Fruit fly (Drosophila melanogaster) whole organism, prepupa: ENCODE results near the gene siz.
A peak's percentile ranks its signal among the peaks of the same experiment; 100 is the strongest.

Source experiments
- Blimp-1 ChIP-seq: fragments of 200-800 bp; sonication (Bioruptor generic); optimal IDR thresholded peaks from 3 replicates; lab custom pipeline; 2017; ENCODE audit warnings: missing biosample characterization, missing genetic modification characterization, mild to moderate bottlenecking, moderate library complexity, missing genetic modification reagents
- CG10631 ChIP-seq: fragments of 200-800 bp; sonication (Bioruptor generic); optimal IDR thresholded peaks from 2 replicates; lab custom pipeline; 2016; ENCODE audit warnings: missing biosample characterization, missing genetic modification characterization
- CG10669 ChIP-seq: fragments of 200-800 bp; sonication (Bioruptor generic); optimal IDR thresholded peaks from 3 replicates; lab custom pipeline; 2018; ENCODE audit warnings: missing biosample characterization, mild to moderate bottlenecking, missing genetic modification characterization, moderate library complexity
- CG11762 ChIP-seq: fragments of 200-800 bp; sonication (Bioruptor generic); optimal IDR thresholded peaks from 3 replicates; lab custom pipeline; 2016; ENCODE audit warnings: missing biosample characterization, missing genetic modification characterization; ENCODE audit not compliant: insufficient read depth
- CG11902 ChIP-seq: fragments of 200-800 bp; sonication (Bioruptor generic); optimal IDR thresholded peaks from 3 replicates; lab custom pipeline; 2016; ENCODE audit warnings: missing biosample characterization, missing genetic modification characterization
- CG15336 ChIP-seq: fragments of 200-800 bp; sonication (Bioruptor generic); IDR thresholded peaks from 2 replicates; pipeline ENCODE4 v1.3.6; 2022; ENCODE audit warnings: missing biosample characterization, missing genetic modification characterization
- CG1621 ChIP-seq: fragments of 200-800 bp; sonication (Bioruptor generic); optimal IDR thresholded peaks from 3 replicates; lab custom pipeline; 2018; ENCODE audit warnings: missing biosample characterization, mild to moderate bottlenecking, missing genetic modification characterization
- CG16779 ChIP-seq: fragments of 200-800 bp; sonication (Bioruptor generic); optimal IDR thresholded peaks from 3 replicates; lab custom pipeline; 2017; ENCODE audit warnings: missing biosample characterization, mild to moderate bottlenecking, missing genetic modification characterization
- CG3032 ChIP-seq: fragments of 200-800 bp; optimal IDR thresholded peaks from 2 replicates; lab custom pipeline; 2019; ENCODE audit warnings: missing biosample characterization, mild to moderate bottlenecking, missing genetic modification characterization, moderate library complexity
- CG31627 ChIP-seq: fragments of 200-800 bp; sonication (Bioruptor generic); optimal IDR thresholded peaks from 3 replicates; lab custom pipeline; 2016; ENCODE audit warnings: missing biosample characterization, missing genetic modification characterization
- CG32006 ChIP-seq: fragments of 200-800 bp; sonication (Bioruptor generic); optimal IDR thresholded peaks from 3 replicates; lab custom pipeline; 2017; ENCODE audit warnings: missing biosample characterization, mild to moderate bottlenecking, missing genetic modification characterization
- CG34406 ChIP-seq: fragments of 200-800 bp; sonication (Bioruptor generic); optimal IDR thresholded peaks from 3 replicates; lab custom pipeline; 2016; ENCODE audit warnings: missing biosample characterization, missing genetic modification characterization
- CG3919 ChIP-seq: fragments of 200-800 bp; sonication (Bioruptor generic); optimal IDR thresholded peaks from 3 replicates; lab custom pipeline; 2016; ENCODE audit warnings: missing biosample characterization, missing genetic modification characterization
- CG6163 ChIP-seq: fragments of 200-800 bp; sonication (Bioruptor generic); IDR thresholded peaks from 3 replicates; pipeline ENCODE4 v1.3.6; 2022; ENCODE audit warnings: missing biosample characterization, missing genetic modification characterization
- CG6276 ChIP-seq: fragments of 200-800 bp; sonication (Bioruptor generic); optimal IDR thresholded peaks from 2 replicates; lab custom pipeline; 2017; ENCODE audit warnings: missing biosample characterization, mild to moderate bottlenecking, missing genetic modification characterization
- CG6792 ChIP-seq: fragments of 200-800 bp; sonication (Bioruptor generic); optimal IDR thresholded peaks from 3 replicates; lab custom pipeline; 2016; ENCODE audit warnings: missing biosample characterization, missing genetic modification characterization
- CG6808 ChIP-seq: fragments of 200-800 bp; sonication (Bioruptor generic); optimal IDR thresholded peaks from 3 replicates; lab custom pipeline; 2017; ENCODE audit warnings: missing biosample characterization, missing genetic modification characterization, mild to moderate bottlenecking, moderate library complexity, missing genetic modification reagents
- CG6854 ChIP-seq: fragments of 200-800 bp; sonication (Bioruptor generic); optimal IDR thresholded peaks from 2 replicates; lab custom pipeline; 2017; ENCODE audit warnings: missing biosample characterization, mild to moderate bottlenecking, missing genetic modification characterization
- CG7368 ChIP-seq: fragments of 200-800 bp; sonication (Bioruptor generic); optimal IDR thresholded peaks from 3 replicates; lab custom pipeline; 2016; ENCODE audit warnings: missing biosample characterization, missing genetic modification characterization
- CG8119 ChIP-seq: fragments of 200-800 bp; sonication (Bioruptor generic); IDR thresholded peaks from 3 replicates; pipeline ENCODE4 v1.3.6; 2022; ENCODE audit warnings: missing biosample characterization, missing genetic modification characterization
- CG8319 ChIP-seq: fragments of 200-800 bp; sonication (Bioruptor generic); optimal IDR thresholded peaks from 3 replicates; lab custom pipeline; 2016; ENCODE audit warnings: missing biosample characterization, missing genetic modification characterization
- CG8632 ChIP-seq: fragments of 200-800 bp; sonication (Bioruptor generic); optimal IDR thresholded peaks from 3 replicates; lab custom pipeline; 2016; ENCODE audit warnings: missing biosample characterization, missing genetic modification characterization
- Ets21C ChIP-seq: fragments of 200-800 bp; sonication (Bioruptor generic); optimal IDR thresholded peaks from 3 replicates; lab custom pipeline; 2016; ENCODE audit warnings: missing biosample characterization, missing genetic modification characterization
- Ets96B ChIP-seq: fragments of 200-800 bp; optimal IDR thresholded peaks from 2 replicates; lab custom pipeline; 2019; ENCODE audit warnings: missing biosample characterization, mild to moderate bottlenecking, missing genetic modification characterization, moderate library complexity
- Gug ChIP-seq: fragments of 200-800 bp; sonication (Bioruptor generic); IDR thresholded peaks from 2 replicates; pipeline ENCODE4 v1.3.6; 2022; ENCODE audit warnings: missing biosample characterization, missing genetic modification characterization
- Hr38 ChIP-seq: sonication (Bioruptor generic); optimal IDR thresholded peaks from 2 replicates; lab custom pipeline; 2016; ENCODE audit warnings: missing biosample characterization, missing genetic modification characterization
- Hr39 ChIP-seq: fragments of 200-800 bp; sonication (Bioruptor generic); optimal IDR thresholded peaks from 2 replicates; lab custom pipeline; 2016; ENCODE audit warnings: missing biosample characterization, missing genetic modification characterization
- Hr4 ChIP-seq: fragments of 200-800 bp; sonication (Bioruptor generic); optimal IDR thresholded peaks from 3 replicates; lab custom pipeline; 2016; ENCODE audit warnings: missing biosample characterization, missing genetic modification characterization
- Lpt ChIP-seq: fragments of 200-800 bp; sonication (Bioruptor generic); optimal IDR thresholded peaks from 3 replicates; lab custom pipeline; 2016; ENCODE audit warnings: missing biosample characterization, missing genetic modification characterization
- Sox102F ChIP-seq: fragments of 200-800 bp; sonication (Bioruptor generic); optimal IDR thresholded peaks from 2 replicates; lab custom pipeline; 2016; ENCODE audit warnings: missing biosample characterization, mild to moderate bottlenecking, missing genetic modification characterization
- Sox14 ChIP-seq: fragments of 200-800 bp; sonication (Bioruptor generic); optimal IDR thresholded peaks from 3 replicates; lab custom pipeline; 2016; ENCODE audit warnings: missing biosample characterization, missing genetic modification characterization
- Sox15 ChIP-seq: fragments of 200-800 bp; sonication (Bioruptor generic); optimal IDR thresholded peaks from 3 replicates; lab custom pipeline; 2016; ENCODE audit warnings: missing biosample characterization, missing genetic modification characterization
- cyc ChIP-seq: fragments of 200-800 bp; sonication (Bioruptor generic); optimal IDR thresholded peaks from 3 replicates; lab custom pipeline; 2016; ENCODE audit warnings: missing biosample characterization, missing genetic modification characterization
- dac ChIP-seq: fragments of 200-800 bp; sonication (Bioruptor generic); optimal IDR thresholded peaks from 2 replicates; lab custom pipeline; 2017; ENCODE audit warnings: missing biosample characterization, mild to moderate bottlenecking, missing genetic modification characterization
- dsx ChIP-seq: fragments of 200-800 bp; optimal IDR thresholded peaks from 3 replicates; lab custom pipeline; 2019; ENCODE audit warnings: missing biosample characterization, mild to moderate bottlenecking, missing genetic modification characterization, moderate library complexity; ENCODE audit not compliant: poor library complexity, severe bottlenecking
- eg ChIP-seq: fragments of 200-800 bp; sonication (Bioruptor generic); IDR thresholded peaks from 3 replicates; pipeline ENCODE4 v1.3.6; 2022; ENCODE audit warnings: missing biosample characterization, missing genetic modification characterization
- esn ChIP-seq: fragments of 200-800 bp; sonication (Bioruptor generic); optimal IDR thresholded peaks from 2 replicates; lab custom pipeline; 2016; ENCODE audit warnings: missing biosample characterization, mild to moderate bottlenecking, missing genetic modification characterization, moderate library complexity
- fd85E ChIP-seq: fragments of 200-800 bp; sonication (Bioruptor generic); optimal IDR thresholded peaks from 3 replicates; lab custom pipeline; 2016; ENCODE audit warnings: missing biosample characterization, missing genetic modification characterization
- fkh ChIP-seq: fragments of 200-800 bp; sonication (Bioruptor generic); optimal IDR thresholded peaks from 3 replicates; lab custom pipeline; 2017; ENCODE audit warnings: missing biosample characterization, mild to moderate bottlenecking, missing genetic modification characterization, moderate library complexity
- lz ChIP-seq: fragments of 200-800 bp; sonication (Bioruptor generic); optimal IDR thresholded peaks from 3 replicates; lab custom pipeline; 2016; ENCODE audit warnings: missing biosample characterization, missing genetic modification characterization
- net ChIP-seq: fragments of 200-800 bp; sonication (Bioruptor generic); optimal IDR thresholded peaks from 3 replicates; lab custom pipeline; 2016; ENCODE audit warnings: missing biosample characterization, missing genetic modification characterization
- pdm3 ChIP-seq: fragments of 200-800 bp; sonication (Bioruptor generic); optimal IDR thresholded peaks from 3 replicates; lab custom pipeline; 2016; ENCODE audit warnings: missing biosample characterization, missing genetic modification characterization
- salr ChIP-seq, 2 experiments: fragments of 200-800 bp; sonication (Bioruptor generic); optimal IDR thresholded peaks; 3 replicates each; lab custom pipeline; 2016 to 2018; ENCODE audit warnings: missing biosample characterization in 2 of 2, missing genetic modification characterization in 2 of 2, mild to moderate bottlenecking in 1 of 2
- ss ChIP-seq, 2 experiments: fragments of 200-800 bp; sonication (Bioruptor generic); optimal IDR thresholded peaks; 2 replicates in 1 of 2; 3 replicates in 1 of 2; lab custom pipeline; 2017 to 2018; ENCODE audit warnings: mild to moderate bottlenecking in 2 of 2, missing biosample characterization in 2 of 2, missing genetic modification characterization in 2 of 2, moderate library complexity in 1 of 2
- svp ChIP-seq: fragments of 200-800 bp; sonication (Bioruptor generic); peaks from one replicate; lab custom pipeline; 2016; ENCODE audit warnings: missing biosample characterization, missing genetic modification characterization
- vri ChIP-seq: fragments of 200-800 bp; sonication (Bioruptor generic); optimal IDR thresholded peaks from 3 replicates; lab custom pipeline; 2016; ENCODE audit warnings: missing biosample characterization, mild to moderate bottlenecking, missing genetic modification characterization

The siz gene

DNA sequence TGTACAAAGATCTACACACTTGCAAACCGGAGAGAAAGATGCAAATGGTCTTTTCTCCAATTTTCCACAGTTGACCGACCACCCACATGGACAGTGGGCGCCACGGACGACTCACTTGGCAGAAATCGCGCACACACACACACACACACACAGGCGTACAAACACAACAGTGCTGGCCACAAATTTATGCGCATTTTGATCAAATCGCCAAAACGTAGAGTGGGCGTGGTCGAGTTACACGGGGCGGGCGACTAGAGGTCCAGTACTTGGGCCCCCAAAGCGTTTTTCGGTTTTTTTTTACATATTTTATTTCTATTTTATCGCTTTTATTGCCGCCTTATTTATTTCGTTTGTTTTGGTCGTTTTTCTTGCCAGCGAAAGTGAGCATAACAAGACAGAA is 84.3 kb downstream of the siz start:
- TF ChIP-seq net (GFP tag; lab: Kevin White, UChicago) (no peak), dac (GFP tag; lab: Kevin White, UChicago) (peak; percentile 44), Hr38 (GFP tag; lab: Kevin White, UChicago) (no peak), CG8319 (GFP tag; lab: Kevin White, UChicago) (no peak), fd85E (GFP tag; lab: Kevin White, UChicago) (no peak), CG32006 (GFP tag; lab: Kevin White, UChicago) (peak; percentile 36), eg (GFP tag; lab: Robert Waterston, UW) (0 out of 3 replicates have a peak, but pooled peaks have one; percentile 25), CG6808 (GFP tag; lab: Kevin White, UChicago) (no peak), fkh (no peak), cyc (GFP tag; lab: Kevin White, UChicago) (no peak), Blimp-1 (GFP tag; lab: Kevin White, UChicago) (no peak), Hr4 (GFP tag; lab: Kevin White, UChicago) (peak; percentile 26), CG15336 (GFP tag; lab: Robert Waterston, UW) (peak; percentile 54; the same call in 1 of the 2 replicates), Sox102F (GFP tag; lab: Kevin White, UChicago) (no peak), CG34406 (no peak), CG7368 (GFP tag; lab: Kevin White, UChicago) (no peak), CG6792 (no peak), CG8119 (GFP tag; lab: Robert Waterston, UW) (peak; percentile 42; the same call in 1 of the 3 replicates), CG6163 (GFP tag; lab: Robert Waterston, UW) (no peak), CG6276 (peak; percentile 45), Lpt (GFP tag; lab: Kevin White, UChicago) (no peak), Gug (GFP tag; lab: Robert Waterston, UW) (no peak), CG11762 (GFP tag; lab: Kevin White, UChicago) (no peak)

DNA sequence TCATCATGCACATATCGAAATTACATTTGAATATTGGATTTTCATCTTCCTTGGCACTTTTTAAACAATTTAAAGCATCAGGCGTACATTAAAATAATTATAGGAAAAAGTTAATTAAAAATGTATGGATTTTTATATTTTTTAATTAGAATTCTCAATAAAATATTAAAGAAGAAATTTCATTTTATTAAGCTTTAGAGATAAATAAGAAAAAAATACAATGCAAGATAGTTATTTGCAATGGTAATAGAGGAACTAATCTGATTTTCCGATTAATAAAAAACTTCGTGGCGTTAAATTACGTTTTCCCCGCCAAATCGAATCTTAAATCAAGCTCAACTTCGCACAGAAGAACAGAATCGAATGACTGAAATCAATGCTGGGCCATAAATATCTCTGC is 87.0 kb downstream of the siz start, which contains the start of gene CG43938:
TSS of gene CG43938 (plus strand) at position 301 of the 400 bp plus-strand sequence.
- TF ChIP-seq Blimp-1 (GFP tag; lab: Kevin White, UChicago) (no peak), CG10631 (GFP tag; lab: Kevin White, UChicago) (no peak), CG1621 (tag; lab: Kevin White, UChicago) (no peak), CG15336 (GFP tag; lab: Robert Waterston, UW) (no peak), salr (GFP tag; optimal IDR thresholded peaks at IDR 0.05; lab: Kevin White, UChicago) (no peak), esn (no peak), CG31627 (no peak), pdm3 (GFP tag; lab: Kevin White, UChicago) (no peak), Hr39 (GFP tag; lab: Kevin White, UChicago) (no peak), fd85E (GFP tag; lab: Kevin White, UChicago) (no peak), CG3919 (no peak), vri (GFP tag; lab: Kevin White, UChicago) (no peak), dac (GFP tag; lab: Kevin White, UChicago) (no peak), CG6276 (no peak), Sox14 (GFP tag; lab: Kevin White, UChicago) (no peak), Ets96B (tag; lab: Kevin White, UChicago) (no peak), CG6854 (GFP tag; lab: Kevin White, UChicago) (no peak), svp (GFP tag; lab: Kevin White, UChicago) (no peak), Gug (GFP tag; lab: Robert Waterston, UW) (no peak), CG8319 (GFP tag; lab: Kevin White, UChicago) (no peak)

DNA sequence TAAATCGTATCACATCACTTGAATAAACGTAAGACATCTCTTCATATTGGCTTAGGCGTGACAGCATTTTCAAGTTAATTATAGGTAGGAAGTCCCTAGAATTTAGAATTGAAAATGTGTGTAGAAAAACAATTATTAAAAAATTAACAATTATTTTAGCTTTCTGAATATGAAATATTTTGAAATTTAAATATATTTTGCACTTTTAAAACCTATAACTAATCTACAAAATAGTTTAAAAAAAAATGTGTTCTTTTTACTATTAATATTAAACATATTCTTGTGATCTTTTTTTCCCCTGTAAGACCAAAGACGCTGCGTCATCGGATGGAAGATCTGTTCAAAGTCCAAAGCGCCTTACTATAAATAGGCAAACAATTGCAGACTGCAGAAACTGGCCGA is 88.2 kb downstream of the siz start:
- TF ChIP-seq CG16779 (tag; lab: Kevin White, UChicago) (peak; percentile 48), dsx (GFP tag; lab: Kevin White, UChicago) (no peak), CG8319 (GFP tag; lab: Kevin White, UChicago) (no peak), Ets21C (GFP tag; lab: Kevin White, UChicago) (no peak), Sox102F (GFP tag; lab: Kevin White, UChicago) (no peak), CG32006 (GFP tag; lab: Kevin White, UChicago) (peak; percentile 66), CG8632 (GFP tag; lab: Kevin White, UChicago) (no peak), Sox15 (no peak), net (GFP tag; lab: Kevin White, UChicago) (peak; percentile 23), vri (GFP tag; lab: Kevin White, UChicago) (no peak), lz (GFP tag; lab: Kevin White, UChicago) (no peak), CG11762 (GFP tag; lab: Kevin White, UChicago) (no peak), svp (GFP tag; lab: Kevin White, UChicago) (no peak), CG10669 (GFP tag; lab: Kevin White, UChicago) (peak; percentile 22), ss (GFP tag; optimal IDR thresholded peaks at IDR 0.05; lab: Kevin White, UChicago) (peak; percentile 32 to 76), dac (GFP tag; lab: Kevin White, UChicago) (no peak), CG3032 (tag; lab: Kevin White, UChicago) (peak; percentile 48), pdm3 (GFP tag; lab: Kevin White, UChicago) (no peak), CG6854 (GFP tag; lab: Kevin White, UChicago) (no peak), CG11902 (GFP tag; lab: Kevin White, UChicago) (no peak), Hr39 (GFP tag; lab: Kevin White, UChicago) (no peak)
